Fruit fly (Drosophila melanogaster): Measurements from ENCODE around the gene Vha68-1.

The Vha68-1 gene

dm6 chr2L:13014038-13014790 lies 10.3 kb upstream of the Vha68-1 start:
- peak; percentile 99 for TF ChIP-seq svp (GFP tag)
- no peak for TF ChIP-seq CG3032 (tag; optimal IDR thresholded peaks at IDR 0.05)

- TF ChIP-seq CG7368 (GFP tag; optimal IDR thresholded peaks at IDR 0.05) (no peak), svp (GFP tag) (peak; percentile 96)
Measured at dm6 chr2L:13005304-13005703, 1.4 kb upstream of the Vha68-1 start.

dm6 chr2L:13003659-13004058 lies 248 bp downstream of the Vha68-1 start:
- TF ChIP-seq CG6276 (GFP tag; optimal IDR thresholded peaks at IDR 0.05) = no peak
- TF ChIP-seq CG8319 (GFP tag; optimal IDR thresholded peaks at IDR 0.05) = no peak
- no peak for TF ChIP-seq CG3919 (GFP tag; optimal IDR thresholded peaks at IDR 0.05)
- TF ChIP-seq OdsH (GFP tag; optimal IDR thresholded peaks at IDR 0.05) = no peak
- no peak for TF ChIP-seq net (GFP tag; optimal IDR thresholded peaks at IDR 0.05)
- TF ChIP-seq CG11294 (GFP tag; IDR thresholded peaks at IDR 0.05) = no peak
- TF ChIP-seq fkh (GFP tag; optimal IDR thresholded peaks at IDR 0.05) = no peak
- TF ChIP-seq CG11902 (GFP tag; optimal IDR thresholded peaks at IDR 0.05) = no peak
- TF ChIP-seq Met (GFP tag; optimal IDR thresholded peaks at IDR 0.05) = no peak
- TF ChIP-seq cyc (GFP tag; optimal IDR thresholded peaks at IDR 0.05) = no peak
- TF ChIP-seq CG6163 (GFP tag; IDR thresholded peaks at IDR 0.05) = no peak

- TF ChIP-seq Eip78C (GFP tag) (peak; percentile 53), CG4318 (GFP tag; optimal IDR thresholded peaks at IDR 0.05) (no peak), esn (GFP tag; optimal IDR thresholded peaks at IDR 0.05) (peak; percentile 16)
Measured at dm6 chr2L:13000393-13001001, 3.4 kb downstream of the Vha68-1 start, which contains the start of gene Yip1d1. Gene Yip1d1 (minus strand): TSS chr2L:13000635.

- TF ChIP-seq Hr38 (GFP tag; optimal IDR thresholded peaks at IDR 0.05) (no peak), ss (GFP tag; optimal IDR thresholded peaks at IDR 0.05) (no peak), CG6276 (GFP tag; optimal IDR thresholded peaks at IDR 0.05) (no peak), CG32006 (GFP tag; optimal IDR thresholded peaks at IDR 0.05) (no peak), Ets96B (tag; optimal IDR thresholded peaks at IDR 0.05) (no peak), Hr4 (GFP tag; optimal IDR thresholded peaks at IDR 0.05) (no peak), Eip75B (GFP tag; optimal IDR thresholded peaks at IDR 0.05) (no peak), Gug (GFP tag; IDR thresholded peaks at IDR 0.05) (no peak), net (GFP tag; optimal IDR thresholded peaks at IDR 0.05) (no peak), CG15336 (GFP tag; IDR thresholded peaks at IDR 0.05) (no peak)
Measured at dm6 chr2L:12985043-12985442, 18.9 kb downstream of the Vha68-1 start.

- TF ChIP-seq Sox14 (GFP tag; optimal IDR thresholded peaks at IDR 0.05) = peak; percentile 10
- TF ChIP-seq CG10669 (GFP tag; optimal IDR thresholded peaks at IDR 0.05) = no peak
- 0 out of 3 replicates have a peak, but pooled peaks have one; percentile 36 for TF ChIP-seq CG8119 (GFP tag; IDR thresholded peaks at IDR 0.05)
- TF ChIP-seq CG9139 (GFP tag; optimal IDR thresholded peaks at IDR 0.05) = no peak
- no peak for TF ChIP-seq CG10631 (GFP tag; optimal IDR thresholded peaks at IDR 0.05)
- no peak for TF ChIP-seq CG6854 (GFP tag; optimal IDR thresholded peaks at IDR 0.05)
- TF ChIP-seq CG11902 (GFP tag; optimal IDR thresholded peaks at IDR 0.05) = no peak
- TF ChIP-seq topi (GFP tag; optimal IDR thresholded peaks at IDR 0.05) = no peak
- TF ChIP-seq CG16779 (tag; optimal IDR thresholded peaks at IDR 0.05) = no peak
- no peak for TF ChIP-seq spab (GFP tag; optimal IDR thresholded peaks at IDR 0.05)
- TF ChIP-seq CG3919 (GFP tag; optimal IDR thresholded peaks at IDR 0.05) = no peak
- TF ChIP-seq Smox (GFP tag; optimal IDR thresholded peaks at IDR 0.05) = peak; percentile 14
- TF ChIP-seq achi (GFP tag; optimal IDR thresholded peaks at IDR 0.05) = peak; percentile 18
- TF ChIP-seq ss (GFP tag; optimal IDR thresholded peaks at IDR 0.05) = no peak
- TF ChIP-seq CG32006 (GFP tag; optimal IDR thresholded peaks at IDR 0.05) = peak; percentile 34
- TF ChIP-seq Lpt (GFP tag; optimal IDR thresholded peaks at IDR 0.05) = no peak
- no peak for TF ChIP-seq CG15336 (GFP tag; IDR thresholded peaks at IDR 0.05)
- TF ChIP-seq CG31627 (GFP tag; optimal IDR thresholded peaks at IDR 0.05) = no peak
- TF ChIP-seq CG6792 (GFP tag; optimal IDR thresholded peaks at IDR 0.05) = no peak
- TF ChIP-seq CG8319 (GFP tag; optimal IDR thresholded peaks at IDR 0.05) = no peak
- no peak for TF ChIP-seq Hr38 (GFP tag; optimal IDR thresholded peaks at IDR 0.05)
- no peak for TF ChIP-seq Eip93F (GFP tag; optimal IDR thresholded peaks at IDR 0.05)
- TF ChIP-seq CG1621 (tag; optimal IDR thresholded peaks at IDR 0.05) = no peak
Measured at dm6 chr2L:12982107-12982506, 21.8 kb downstream of the Vha68-1 start.

Measured in whole organism, prepupa.